Worm (Caenorhabditis elegans): ENCODE data around the gene pqn-42.

The pqn-42 gene

ce11 chrII:2438180-2438579 lies 20.6 kb downstream of the pqn-42 start:
- TF ChIP-seq fos-1 (tag; optimal IDR thresholded peaks at IDR 0.05) (peak; percentile 21), elt-3 (tag; optimal IDR thresholded peaks at IDR 0.05) (no peak)

- TF ChIP-seq sem-4 (tag; optimal IDR thresholded peaks at IDR 0.05) (no peak), elt-1 (tag; optimal IDR thresholded peaks at IDR 0.05) (peak; percentile 7), ceh-16 (tag; optimal IDR thresholded peaks at IDR 0.05) (peak; percentile 97)
Observed at ce11 chrII:2436757-2437156, 22.0 kb downstream of the pqn-42 start.

ce11 chrII:2435566-2435965 lies 23.2 kb downstream of the pqn-42 start:
- TF ChIP-seq nhr-12 (tag; optimal IDR thresholded peaks at IDR 0.05): no peak
- TF ChIP-seq blmp-1 (tag; optimal IDR thresholded peaks at IDR 0.05; ENCODE audit: insufficient read depth): peak; percentile 73

- TF ChIP-seq crh-2 (tag; optimal IDR thresholded peaks at IDR 0.05) (no peak), nhr-21 (tag; optimal IDR thresholded peaks at IDR 0.05) (no peak), lin-11 (tag; optimal IDR thresholded peaks at IDR 0.05) (no peak), gmeb-1 (tag; optimal IDR thresholded peaks at IDR 0.05) (no peak), elt-1 (tag; optimal IDR thresholded peaks at IDR 0.05) (no peak), peb-1 (tag; optimal IDR thresholded peaks at IDR 0.05) (no peak), lin-13 (GFP tag; optimal IDR thresholded peaks at IDR 0.05) (no peak), mab-5 (tag; optimal IDR thresholded peaks at IDR 0.05) (no peak), nhr-25 (tag; optimal IDR thresholded peaks at IDR 0.05) (no peak), nhr-6 (tag; optimal IDR thresholded peaks at IDR 0.05) (no peak), skn-1 (tag; optimal IDR thresholded peaks at IDR 0.05) (no peak), zag-1 (tag; optimal IDR thresholded peaks at IDR 0.05) (no peak), aly-2 (tag; optimal IDR thresholded peaks at IDR 0.05) (no peak), ceh-16 (tag; optimal IDR thresholded peaks at IDR 0.05) (no peak), unc-39 (tag; optimal IDR thresholded peaks at IDR 0.05) (no peak), elt-3 (tag; optimal IDR thresholded peaks at IDR 0.05) (no peak), Y55F3AM.14 (GFP tag; optimal IDR thresholded peaks at IDR 0.05) (no peak), C34F6.9 (tag; optimal IDR thresholded peaks at IDR 0.05) (no peak), sma-3 (GFP tag; optimal IDR thresholded peaks at IDR 0.05) (no peak)
Observed at ce11 chrII:2431972-2432371, 26.8 kb downstream of the pqn-42 start, which contains the start of gene ceh-86. Gene ceh-86, minus strand, starts transcription at chrII:2432072.

- TF ChIP-seq unc-39 (tag; optimal IDR thresholded peaks at IDR 0.05) (no peak), peb-1 (tag; optimal IDR thresholded peaks at IDR 0.05) (no peak), skn-1 (tag; optimal IDR thresholded peaks at IDR 0.05) (no peak), blmp-1 (tag; optimal IDR thresholded peaks at IDR 0.05; ENCODE audit: insufficient read depth) (no peak), sma-3 (GFP tag; optimal IDR thresholded peaks at IDR 0.05) (no peak), ama-1 (optimal IDR thresholded peaks at IDR 0.05) (no peak), lin-11 (tag; optimal IDR thresholded peaks at IDR 0.05) (no peak), mbf-1 (tag; optimal IDR thresholded peaks at IDR 0.05) (no peak), F13H6.1 (tag; optimal IDR thresholded peaks at IDR 0.05) (no peak), nhr-129 (tag; optimal IDR thresholded peaks at IDR 0.05) (no peak), snpc-4 (tag; optimal IDR thresholded peaks at IDR 0.05) (no peak), elt-1 (tag; optimal IDR thresholded peaks at IDR 0.05) (no peak), nhr-6 (tag; optimal IDR thresholded peaks at IDR 0.05) (no peak), gmeb-1 (tag; optimal IDR thresholded peaks at IDR 0.05) (no peak)
Observed at ce11 chrII:2422427-2422826, 36.4 kb downstream of the pqn-42 start.

- TF ChIP-seq nhr-25 (tag; optimal IDR thresholded peaks at IDR 0.05) (no peak), blmp-1 (tag; optimal IDR thresholded peaks at IDR 0.05; ENCODE audit: insufficient read depth) (no peak), nhr-12 (tag; optimal IDR thresholded peaks at IDR 0.05) (no peak), unc-55 (GFP tag; optimal IDR thresholded peaks at IDR 0.05) (no peak), crh-2 (tag; optimal IDR thresholded peaks at IDR 0.05) (no peak), ztf-11 (tag; optimal IDR thresholded peaks at IDR 0.05) (no peak)
Observed at ce11 chrII:2421905-2422304, 36.9 kb downstream of the pqn-42 start, which contains the start of gene F42G2.2. Gene F42G2.2, plus strand, starts transcription at chrII:2422205.

- TF ChIP-seq ztf-4 (tag; optimal IDR thresholded peaks at IDR 0.05) (no peak), snpc-4 (tag; optimal IDR thresholded peaks at IDR 0.05) (no peak), unc-62 (GFP tag; optimal IDR thresholded peaks at IDR 0.05) (no peak), alr-1 (tag; optimal IDR thresholded peaks at IDR 0.05) (no peak), blmp-1 (tag; optimal IDR thresholded peaks at IDR 0.05; ENCODE audit: insufficient read depth) (no peak), ceh-16 (tag; optimal IDR thresholded peaks at IDR 0.05) (no peak), sma-3 (GFP tag; optimal IDR thresholded peaks at IDR 0.05) (no peak)
Observed at ce11 chrII:2421185-2421584, 37.6 kb downstream of the pqn-42 start.

Measured in whole organism, L2 larva.